Worm (Caenorhabditis elegans) whole organism, late embryonic: ENCODE data around the gene mes-1.
A peak's percentile ranks its signal among the peaks of the same experiment; 100 is the strongest.

Experiments
- C08G9.2 ChIP-seq: sonication (generic microtip); optimal IDR thresholded peaks from 2 replicates; lab custom pipeline; 2016; ENCODE audit warnings: mild to moderate bottlenecking, missing genetic modification characterization, moderate library complexity, missing compliant biosample characterization
- K02D7.2 ChIP-seq: sonication (generic microtip); optimal IDR thresholded peaks from 2 replicates; lab custom pipeline; 2017; ENCODE audit warnings: mild to moderate bottlenecking, missing genetic modification characterization, missing compliant biosample characterization
- K09A11.1 ChIP-seq: sonication (generic microtip); optimal IDR thresholded peaks from 2 replicates; lab custom pipeline; 2017; ENCODE audit warnings: antibody characterized with exemption, mild to moderate bottlenecking, missing genetic modification characterization, missing compliant biosample characterization; ENCODE audit not compliant: insufficient read depth
- Y22D7AL.16 ChIP-seq: sonication (generic microtip); optimal IDR thresholded peaks from 2 replicates; lab custom pipeline; 2016; ENCODE audit warnings: missing genetic modification characterization, missing compliant biosample characterization
- ceh-18 ChIP-seq: sonication (generic microtip); optimal IDR thresholded peaks from 2 replicates; lab custom pipeline; 2016; ENCODE audit warnings: missing genetic modification characterization, missing compliant biosample characterization
- ceh-19 ChIP-seq: fragments of 200-800 bp; sonication (Bioruptor generic); optimal IDR thresholded peaks from 2 replicates; lab custom pipeline; 2018; ENCODE audit warnings: mild to moderate bottlenecking, missing genetic modification characterization, missing compliant biosample characterization
- ceh-2 ChIP-seq: sonication (generic microtip); optimal IDR thresholded peaks from 2 replicates; lab custom pipeline; 2016; ENCODE audit warnings: missing genotype, missing genetic modification characterization, missing compliant biosample characterization
- ceh-30 ChIP-seq: fragments of 150-350 bp; optimal IDR thresholded peaks from 2 replicates; lab custom pipeline; 2014; ENCODE audit warnings: missing biosample characterization, missing genetic modification characterization
- ceh-34 ChIP-seq: sonication (generic microtip); optimal IDR thresholded peaks from 2 replicates; lab custom pipeline; 2016; ENCODE audit warnings: mild to moderate bottlenecking, missing genetic modification characterization, missing compliant biosample characterization
- ceh-6 ChIP-seq: fragments of 200-800 bp; sonication (Bioruptor generic); optimal IDR thresholded peaks from 2 replicates; lab custom pipeline; 2018; ENCODE audit warnings: mild to moderate bottlenecking, missing genetic modification characterization, missing compliant biosample characterization
- ceh-9 ChIP-seq: sonication (generic microtip); optimal IDR thresholded peaks from 2 replicates; lab custom pipeline; 2016; ENCODE audit warnings: mild to moderate bottlenecking, missing genetic modification characterization, inconsistent platforms, missing compliant biosample characterization
- che-1 ChIP-seq: sonication (generic microtip); optimal IDR thresholded peaks from 2 replicates; lab custom pipeline; 2016; ENCODE audit warnings: mild to moderate bottlenecking, missing genetic modification characterization, missing compliant biosample characterization
- elt-2 ChIP-seq: sonication (generic microtip); optimal IDR thresholded peaks from 2 replicates; lab custom pipeline; 2016; ENCODE audit warnings: missing genetic modification reagents, missing genetic modification characterization, missing compliant biosample characterization
- elt-4 ChIP-seq: sonication (generic microtip); optimal IDR thresholded peaks from 2 replicates; lab custom pipeline; 2016; ENCODE audit warnings: missing genetic modification characterization, missing compliant biosample characterization
- ets-4 ChIP-seq: sonication (generic microtip); optimal IDR thresholded peaks from 2 replicates; lab custom pipeline; 2016; ENCODE audit warnings: missing genetic modification characterization, missing compliant biosample characterization
- fax-1 ChIP-seq: sonication (generic microtip); optimal IDR thresholded peaks from 2 replicates; lab custom pipeline; 2016; ENCODE audit warnings: missing genotype, missing genetic modification characterization, missing compliant biosample characterization
- fkh-6 ChIP-seq: sonication (generic microtip); optimal IDR thresholded peaks from 2 replicates; lab custom pipeline; 2016; ENCODE audit warnings: missing genetic modification characterization, missing compliant biosample characterization
- gmeb-2 ChIP-seq: sonication (generic microtip); optimal IDR thresholded peaks from 2 replicates; lab custom pipeline; 2016; ENCODE audit warnings: missing genetic modification characterization, inconsistent platforms, missing compliant biosample characterization
- mec-3 ChIP-seq: sonication (generic microtip); optimal IDR thresholded peaks from 2 replicates; lab custom pipeline; 2016; ENCODE audit warnings: borderline replicate concordance, missing genetic modification characterization, missing compliant biosample characterization
- ref-2 ChIP-seq: sonication (generic microtip); optimal IDR thresholded peaks from 2 replicates; lab custom pipeline; 2016; ENCODE audit warnings: missing genetic modification characterization, missing compliant biosample characterization
- rnt-1 ChIP-seq: sonication (generic microtip); optimal IDR thresholded peaks from 2 replicates; lab custom pipeline; 2016; ENCODE audit warnings: missing genetic modification characterization, missing compliant biosample characterization
- sox-2 ChIP-seq: fragments of 200-800 bp; sonication (Bioruptor generic); IDR thresholded peaks from 2 replicates; pipeline ENCODE4 v1.3.6; 2022; ENCODE audit warnings: missing genetic modification reagents, missing genetic modification characterization, missing compliant biosample characterization
- syd-9 ChIP-seq: sonication (generic microtip); optimal IDR thresholded peaks from 2 replicates; lab custom pipeline; 2016; ENCODE audit warnings: mild to moderate bottlenecking, missing genetic modification characterization, moderate library complexity, missing compliant biosample characterization
- tbx-2 ChIP-seq: sonication (generic microtip); optimal IDR thresholded peaks from 2 replicates; lab custom pipeline; 2016; ENCODE audit warnings: missing genetic modification characterization, missing compliant biosample characterization
- unc-3 ChIP-seq, 2 experiments: fragments of 200-800 bp in 1 of 2; sonication (Bioruptor generic) in 1 of 2; sonication (generic microtip) in 1 of 2; conservative IDR thresholded peaks in 1 of 2; optimal IDR thresholded peaks in 1 of 2; 2 replicates each; pipeline versions ENCODE4 v1.3.6 to Lab custom; 2016 to 2022; ENCODE audit warnings: missing compliant biosample characterization in 2 of 2, missing genetic modification characterization in 2 of 2, missing genetic modification reagents in 1 of 2
- unc-55 ChIP-seq: sonication (generic microtip); optimal IDR thresholded peaks from 2 replicates; lab custom pipeline; 2017; ENCODE audit warnings: missing biosample characterization, missing genetic modification reagents, missing genetic modification characterization

Gene mes-1

ce11 chrX:11907263-11907662 lies 50.0 kb downstream of the mes-1 start, which contains the start of gene Y62H9A.11:
Y62H9A.11 (minus strand) TSS chrX:11907363.
- TF ChIP-seq rnt-1 (no peak), fax-1 (no peak), ref-2 (tag; lab: Kevin White, UChicago) (no peak), Y22D7AL.16 (tag; lab: Kevin White, UChicago) (no peak), ceh-34 (tag; lab: Kevin White, UChicago) (no peak), che-1 (tag; lab: Kevin White, UChicago) (no peak), ceh-30 (tag; lab: Kevin White, UChicago) (no peak), ceh-9 (no peak)

ce11 chrX:11908226-11908625 lies 50.9 kb downstream of the mes-1 start:
- no peak for TF ChIP-seq elt-4 (tag; lab: Kevin White, UChicago)
- TF ChIP-seq ceh-19 (GFP tag; lab: Kevin White, UChicago) = no peak
- no peak for TF ChIP-seq fkh-6 (tag; lab: Kevin White, UChicago)
- TF ChIP-seq tbx-2 (tag; lab: Kevin White, UChicago) = no peak
- TF ChIP-seq unc-3 (GFP tag; conservative IDR thresholded peaks at IDR 0.05; lab: Robert Waterston, UW) = no peak
- TF ChIP-seq unc-3 (tag; optimal IDR thresholded peaks at IDR 0.05; lab: Kevin White, UChicago) = no peak
- no peak for TF ChIP-seq C08G9.2 (tag; lab: Kevin White, UChicago)
- no peak for TF ChIP-seq ets-4 (tag; lab: Kevin White, UChicago)
- TF ChIP-seq sox-2 (GFP tag; lab: Robert Waterston, UW) = no peak
- TF ChIP-seq ceh-34 (tag; lab: Kevin White, UChicago) = no peak
- TF ChIP-seq K02D7.2 (tag; lab: Kevin White, UChicago) = no peak
- no peak for TF ChIP-seq mec-3 (tag; lab: Kevin White, UChicago)
- no peak for TF ChIP-seq syd-9 (tag; lab: Kevin White, UChicago)
- TF ChIP-seq ceh-6 (GFP tag; lab: Kevin White, UChicago) = no peak
- TF ChIP-seq ceh-2 (tag; lab: Kevin White, UChicago) = no peak
- TF ChIP-seq ceh-18 (tag; lab: Kevin White, UChicago) = no peak
- no peak for TF ChIP-seq ceh-30 (tag; lab: Kevin White, UChicago)
- no peak for TF ChIP-seq gmeb-2 (tag; lab: Kevin White, UChicago)

ce11 chrX:11909168-11909567 lies 51.9 kb downstream of the mes-1 start:
- TF ChIP-seq gmeb-2 (tag; lab: Kevin White, UChicago) (no peak), K09A11.1 (tag; lab: Kevin White, UChicago) (no peak), elt-2 (tag; lab: Kevin White, UChicago) (peak; percentile 24), unc-55 (GFP tag; lab: Kevin White, UChicago) (no peak)

- TF ChIP-seq ceh-2 (tag; lab: Kevin White, UChicago) (no peak), elt-2 (tag; lab: Kevin White, UChicago) (peak; percentile 60)
Observed at ce11 chrX:11910046-11910445, 52.8 kb downstream of the mes-1 start, which contains the start of gene Y62H9A.15. Y62H9A.15 (minus strand) TSS chrX:11910145.
